Fruit fly (Drosophila melanogaster) whole organism, pupa: ENCODE results near the gene Qsox3.

ENCODE experiments used
- CG10348 ChIP-seq: fragments of 200-800 bp; sonication (Bioruptor generic); IDR thresholded peaks from 2 replicates; pipeline ENCODE4 v1.3.6; 2022; ENCODE audit warnings: missing biosample characterization, missing genetic modification characterization
- CG12605 ChIP-seq: fragments of 200-800 bp; sonication (Bioruptor generic); IDR thresholded peaks from 2 replicates; pipeline ENCODE4 v1.3.6; 2022; ENCODE audit warnings: missing biosample characterization, missing genetic modification characterization
- CG13204 ChIP-seq: fragments of 200-800 bp; sonication (Bioruptor generic); optimal IDR thresholded peaks from 2 replicates; lab custom pipeline; 2018; ENCODE audit warnings: missing biosample characterization, mild to moderate bottlenecking, missing genetic modification characterization, moderate library complexity
- CG14655 ChIP-seq: fragments of 200-800 bp; sonication (Bioruptor generic); optimal IDR thresholded peaks from 3 replicates; lab custom pipeline; 2017; ENCODE audit warnings: mild to moderate bottlenecking, missing biosample characterization, missing genetic modification reagents, missing genetic modification characterization
- CG15710 ChIP-seq: fragments of 200-800 bp; sonication (Bioruptor generic); optimal IDR thresholded peaks from 2 replicates; lab custom pipeline; 2018; ENCODE audit warnings: missing biosample characterization, mild to moderate bottlenecking, missing genetic modification characterization, moderate library complexity
- CG17806 ChIP-seq: fragments of 200-800 bp; sonication (Bioruptor generic); optimal IDR thresholded peaks from 2 replicates; lab custom pipeline; 2018; ENCODE audit warnings: missing biosample characterization, mild to moderate bottlenecking, missing genetic modification characterization, moderate library complexity
- CG32121 ChIP-seq: fragments of 200-800 bp; sonication (Bioruptor generic); IDR thresholded peaks from 2 replicates; pipeline ENCODE4 v1.3.6; 2022; ENCODE audit warnings: missing biosample characterization, missing genetic modification characterization
- CG34367 ChIP-seq: fragments of 200-800 bp; sonication (Bioruptor generic); optimal IDR thresholded peaks from 2 replicates; lab custom pipeline; 2018; ENCODE audit warnings: missing biosample characterization, mild to moderate bottlenecking, missing genetic modification characterization
- CG4496 ChIP-seq: fragments of 200-800 bp; sonication (Bioruptor generic); IDR thresholded peaks from 3 replicates; pipeline ENCODE4 v1.3.6; 2022; ENCODE audit warnings: missing biosample characterization, missing genetic modification characterization
- CG8159 ChIP-seq: fragments of 200-800 bp; sonication (Bioruptor generic); optimal IDR thresholded peaks from 3 replicates; lab custom pipeline; 2018; ENCODE audit warnings: missing biosample characterization, mild to moderate bottlenecking, missing genetic modification characterization, moderate library complexity
- CG8301 ChIP-seq: fragments of 200-800 bp; sonication (Bioruptor generic); optimal IDR thresholded peaks from 2 replicates; lab custom pipeline; 2018; ENCODE audit warnings: missing biosample characterization, mild to moderate bottlenecking, missing genetic modification characterization
- CG9948 ChIP-seq: fragments of 200-800 bp; sonication (Bioruptor generic); optimal IDR thresholded peaks from 2 replicates; lab custom pipeline; 2018; ENCODE audit warnings: missing biosample characterization, mild to moderate bottlenecking, missing genetic modification characterization, moderate library complexity
- D1 ChIP-seq: fragments of 200-800 bp; sonication (Bioruptor generic); optimal IDR thresholded peaks from 2 replicates; lab custom pipeline; 2018; ENCODE audit warnings: missing biosample characterization, mild to moderate bottlenecking, missing genetic modification characterization, moderate library complexity
- EcR ChIP-seq: fragments of 200-800 bp; sonication (Bioruptor generic); optimal IDR thresholded peaks from 3 replicates; lab custom pipeline; 2019; ENCODE audit warnings: missing biosample characterization, missing genetic modification characterization, mild to moderate bottlenecking, moderate library complexity, missing genetic modification reagents
- Ets98B ChIP-seq: fragments of 200-800 bp; sonication (Bioruptor generic); IDR thresholded peaks from 2 replicates; pipeline ENCODE4 v1.3.6; 2022; ENCODE audit warnings: missing biosample characterization, missing genetic modification characterization
- Pif1A ChIP-seq: fragments of 200-800 bp; sonication (Bioruptor generic); optimal IDR thresholded peaks from 3 replicates; lab custom pipeline; 2016; ENCODE audit warnings: missing biosample characterization, missing genetic modification characterization
- Pif1B ChIP-seq: fragments of 200-800 bp; sonication (Bioruptor generic); optimal IDR thresholded peaks from 3 replicates; lab custom pipeline; 2016; ENCODE audit warnings: missing biosample characterization, missing genetic modification characterization
- Snoo ChIP-seq: fragments of 200-800 bp; sonication (Bioruptor generic); optimal IDR thresholded peaks from 3 replicates; lab custom pipeline; 2017; ENCODE audit warnings: missing biosample characterization, mild to moderate bottlenecking, missing genetic modification characterization, inconsistent platforms
- fd96Ca ChIP-seq: fragments of 200-800 bp; sonication (Bioruptor generic); IDR thresholded peaks from 3 replicates; pipeline ENCODE4 v1.3.6; 2022; ENCODE audit warnings: missing biosample characterization, missing genetic modification characterization
- gl ChIP-seq: fragments of 200-800 bp; sonication (Bioruptor generic); optimal IDR thresholded peaks from 2 replicates; lab custom pipeline; 2018; ENCODE audit warnings: missing biosample characterization, mild to moderate bottlenecking, missing genetic modification characterization
- rn ChIP-seq: fragments of 200-800 bp; sonication (Bioruptor generic); IDR thresholded peaks from 2 replicates; pipeline ENCODE4 v1.3.6; 2022; ENCODE audit warnings: missing biosample characterization, missing genetic modification characterization

Gene Qsox3

DNA sequence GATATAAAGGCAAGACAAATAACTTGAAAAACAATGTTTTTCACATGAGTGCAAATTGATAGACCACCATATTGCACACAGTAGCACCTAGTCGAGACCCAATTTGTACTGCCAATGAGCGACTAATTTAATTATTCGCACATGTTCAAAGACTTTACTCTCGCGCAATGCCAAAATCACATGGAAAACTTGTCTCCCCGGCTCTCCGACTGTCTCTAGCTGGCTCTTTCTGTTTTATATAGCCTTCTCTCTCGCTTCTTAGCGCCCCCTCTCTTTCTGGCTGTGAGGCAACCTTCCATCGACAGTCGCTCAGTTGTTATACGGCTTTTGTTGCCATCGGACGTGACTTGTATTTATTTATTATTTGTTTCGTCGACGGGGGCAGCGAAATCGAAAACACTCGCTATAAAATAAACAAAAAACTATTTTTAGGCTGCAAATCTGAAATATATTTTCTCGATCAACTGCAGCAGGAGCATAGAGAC, 36.6 kb upstream of the Qsox3 start, which contains the start of gene CG6656:
TSS of gene CG6656 (plus strand) at position 312 of the 485 bp plus-strand sequence.
- TF ChIP-seq CG32121 (GFP tag; lab: Robert Waterston, UW) (peak; percentile 67), Pif1A (GFP tag; lab: Kevin White, UChicago) (peak; percentile 29), Pif1B (no peak), CG34367 (tag; lab: Kevin White, UChicago) (no peak), Snoo (peak; percentile 47), Ets98B (GFP tag; lab: Robert Waterston, UW) (peak; percentile 81; the same call in 1 of the 2 replicates), CG8159 (tag; lab: Kevin White, UChicago) (peak; percentile 28), CG4496 (GFP tag; lab: Robert Waterston, UW) (peak; percentile 61; the same call in 2 of the 3 replicates), gl (tag; lab: Kevin White, UChicago) (no peak), CG15710 (tag; lab: Kevin White, UChicago) (peak; percentile 11), CG12605 (GFP tag; lab: Robert Waterston, UW) (peak; percentile 74; the same call in 1 of the 2 replicates), CG13204 (peak; percentile 26), CG10348 (no peak), fd96Ca (GFP tag; lab: Robert Waterston, UW) (peak; percentile 45; the same call in 1 of the 3 replicates), EcR (GFP tag; lab: Kevin White, UChicago) (peak; percentile 86)

DNA sequence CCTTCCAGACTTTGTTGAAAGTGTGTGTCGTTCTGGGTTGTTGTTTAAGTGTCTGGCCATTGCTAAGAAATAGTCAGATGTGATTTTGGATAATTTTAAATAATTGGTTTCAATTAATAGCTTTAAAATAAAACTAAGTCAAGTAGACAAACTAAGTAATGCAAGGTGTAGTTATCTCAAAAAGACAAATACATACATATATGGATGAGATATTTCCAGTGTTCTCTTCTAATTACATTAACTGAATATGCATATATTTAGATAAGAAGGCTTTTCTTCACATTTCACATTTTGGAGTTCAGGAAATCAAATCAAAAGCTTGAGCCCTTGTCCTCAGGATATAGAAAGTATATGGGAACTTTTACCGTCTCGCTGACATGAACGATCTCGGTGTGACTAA, 34.0 kb upstream of the Qsox3 start, which contains the start of gene P5CDh2:
TSS of gene P5CDh2 (plus strand) at position 301 of the 400 bp plus-strand sequence.
- TF ChIP-seq CG14655 (GFP tag; lab: Kevin White, UChicago), result no peak
- TF ChIP-seq CG13204, result no peak
- no peak for TF ChIP-seq Snoo
- TF ChIP-seq Ets98B (GFP tag; lab: Robert Waterston, UW), result no peak
- TF ChIP-seq CG9948 (tag; lab: Kevin White, UChicago), result no peak
- no peak for TF ChIP-seq CG17806 (tag; lab: Kevin White, UChicago)
- no peak for TF ChIP-seq CG8159 (tag; lab: Kevin White, UChicago)
- TF ChIP-seq CG4496 (GFP tag; lab: Robert Waterston, UW), result no peak
- TF ChIP-seq EcR (GFP tag; lab: Kevin White, UChicago), result no peak
- no peak for TF ChIP-seq CG10348
- TF ChIP-seq, all 21 proteins: peak for 0

DNA sequence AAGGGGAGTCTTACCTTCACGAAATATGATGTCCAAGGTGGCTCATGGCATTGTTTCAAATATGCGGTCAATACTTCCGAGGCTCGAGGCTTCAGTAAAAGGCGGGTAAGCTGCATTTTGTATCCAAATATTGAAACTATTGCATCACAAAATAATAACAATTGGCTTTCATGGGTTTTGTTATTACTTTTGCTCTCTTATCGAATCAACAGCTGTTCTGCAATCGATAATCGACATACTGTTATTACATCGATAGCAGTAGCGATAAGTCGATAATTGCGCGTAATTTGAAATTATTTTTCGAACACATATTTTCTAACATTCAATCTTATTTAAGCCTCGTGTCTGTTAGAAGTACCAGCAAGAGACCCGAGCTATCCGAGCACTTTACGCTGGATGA, 33.1 kb upstream of the Qsox3 start, which contains the start of gene CG34148:
TSS of gene CG34148 (minus strand) at position 214 of the 400 bp plus-strand sequence.
- TF ChIP-seq Ets98B (GFP tag; lab: Robert Waterston, UW), result no peak
- TF ChIP-seq Pif1A (GFP tag; lab: Kevin White, UChicago), result no peak
- TF ChIP-seq D1 (tag; lab: Kevin White, UChicago), result no peak
- no peak for TF ChIP-seq Pif1B
- no peak for TF ChIP-seq CG8159 (tag; lab: Kevin White, UChicago)
- TF ChIP-seq fd96Ca (GFP tag; lab: Robert Waterston, UW), result no peak
- TF ChIP-seq CG13204, result no peak
- no peak for TF ChIP-seq rn (GFP tag; lab: Robert Waterston, UW)
- no peak for TF ChIP-seq CG9948 (tag; lab: Kevin White, UChicago)
- TF ChIP-seq CG17806 (tag; lab: Kevin White, UChicago), result no peak
- no peak for TF ChIP-seq CG32121 (GFP tag; lab: Robert Waterston, UW)
- no peak for TF ChIP-seq CG12605 (GFP tag; lab: Robert Waterston, UW)
- no peak for TF ChIP-seq Snoo
- no peak for TF ChIP-seq CG15710 (tag; lab: Kevin White, UChicago)
- no peak for TF ChIP-seq gl (tag; lab: Kevin White, UChicago)
- TF ChIP-seq CG10348, result no peak
- no peak for TF ChIP-seq CG14655 (GFP tag; lab: Kevin White, UChicago)
- TF ChIP-seq, all 21 proteins: peak for 0

DNA sequence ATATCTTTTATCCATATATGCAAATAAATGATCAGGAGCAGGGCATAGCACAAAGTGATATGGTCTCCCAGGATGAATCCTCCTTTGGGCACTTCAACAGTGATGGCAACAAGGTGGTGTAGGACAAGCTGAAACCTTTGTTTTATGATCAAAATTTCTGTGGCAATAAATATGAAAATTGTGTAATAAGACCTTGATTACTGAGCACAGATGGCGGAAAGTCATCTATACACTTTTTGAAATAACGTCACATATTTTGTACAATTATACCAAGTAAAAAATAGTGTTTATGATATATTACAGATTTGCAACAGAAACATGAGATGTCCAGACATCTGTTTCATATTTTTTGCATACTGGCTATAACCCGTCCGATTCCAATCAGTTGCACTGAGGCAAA, 31.1 kb upstream of the Qsox3 start, which contains the start of gene CG31465:
TSS of gene CG31465 (plus strand) at position 301 of the 400 bp plus-strand sequence.
- no peak for TF ChIP-seq CG4496 (GFP tag; lab: Robert Waterston, UW)
- TF ChIP-seq CG8159 (tag; lab: Kevin White, UChicago), result no peak
- no peak for TF ChIP-seq CG34367 (tag; lab: Kevin White, UChicago)
- no peak for TF ChIP-seq D1 (tag; lab: Kevin White, UChicago)
- no peak for TF ChIP-seq fd96Ca (GFP tag; lab: Robert Waterston, UW)
- no peak for TF ChIP-seq CG32121 (GFP tag; lab: Robert Waterston, UW)
- no peak for TF ChIP-seq CG10348
- TF ChIP-seq Ets98B (GFP tag; lab: Robert Waterston, UW), result no peak
- no peak for TF ChIP-seq CG8301 (tag; lab: Kevin White, UChicago)
- TF ChIP-seq gl (tag; lab: Kevin White, UChicago), result no peak
- TF ChIP-seq Pif1B, result no peak
- TF ChIP-seq EcR (GFP tag; lab: Kevin White, UChicago), result no peak
- no peak for TF ChIP-seq CG14655 (GFP tag; lab: Kevin White, UChicago)
- TF ChIP-seq CG17806 (tag; lab: Kevin White, UChicago), result no peak
- TF ChIP-seq CG9948 (tag; lab: Kevin White, UChicago), result no peak
- TF ChIP-seq CG13204, result no peak

DNA sequence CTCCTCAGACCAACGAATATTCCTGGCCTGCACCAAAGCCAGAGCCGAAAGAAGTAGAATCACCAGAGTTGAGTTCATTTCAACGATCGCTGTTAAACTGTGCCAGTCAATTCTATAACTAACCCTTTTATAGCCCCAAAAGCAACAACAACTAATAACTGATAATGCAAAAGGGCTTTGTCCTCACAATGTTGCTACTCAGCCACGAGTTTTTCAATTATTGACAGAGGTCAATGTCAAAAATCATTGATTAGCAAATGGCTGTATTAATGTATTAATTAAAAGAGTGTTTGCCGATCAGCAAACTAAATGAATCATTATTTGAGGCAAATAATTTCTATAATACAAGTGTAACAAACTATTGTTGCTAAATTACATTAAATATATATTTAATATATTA, 27.3 kb upstream of the Qsox3 start, which contains the start of gene fit:
TSS of gene fit (minus strand) at position 101 of the 400 bp plus-strand sequence.
- TF ChIP-seq fd96Ca (GFP tag; lab: Robert Waterston, UW) (no peak), CG13204 (no peak), CG32121 (GFP tag; lab: Robert Waterston, UW) (no peak), CG17806 (tag; lab: Kevin White, UChicago) (no peak)

DNA sequence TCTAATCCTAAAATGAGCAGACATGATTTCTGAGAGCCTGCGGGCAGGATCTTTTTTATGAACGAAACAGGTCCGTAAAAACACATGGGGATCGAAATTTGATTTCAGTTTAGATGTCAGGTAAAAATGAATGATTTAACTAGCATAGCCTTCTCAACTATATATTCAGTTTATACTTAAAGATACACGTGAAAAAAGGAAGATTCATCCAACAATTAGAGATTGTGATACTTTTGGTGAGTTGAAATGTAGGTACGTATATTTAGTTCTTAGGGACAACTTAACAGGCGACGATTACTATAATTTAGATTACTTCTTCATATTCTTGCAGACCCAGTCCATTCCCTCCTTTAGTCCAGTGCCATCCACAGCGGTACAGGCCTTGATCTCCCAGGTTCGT, 26.2 kb upstream of the Qsox3 start, which contains the start of gene CG17819:
TSS of gene CG17819 (minus strand) at position 101 of the 400 bp plus-strand sequence.
- TF ChIP-seq CG4496 (GFP tag; lab: Robert Waterston, UW), result no peak
- TF ChIP-seq CG17806 (tag; lab: Kevin White, UChicago), result no peak
- no peak for TF ChIP-seq fd96Ca (GFP tag; lab: Robert Waterston, UW)
- no peak for TF ChIP-seq Pif1B
- no peak for TF ChIP-seq CG15710 (tag; lab: Kevin White, UChicago)
- TF ChIP-seq CG14655 (GFP tag; lab: Kevin White, UChicago), result no peak
- no peak for TF ChIP-seq rn (GFP tag; lab: Robert Waterston, UW)
- no peak for TF ChIP-seq CG13204
- no peak for TF ChIP-seq Ets98B (GFP tag; lab: Robert Waterston, UW)
- TF ChIP-seq D1 (tag; lab: Kevin White, UChicago), result no peak
- TF ChIP-seq CG10348, result no peak
- TF ChIP-seq CG8159 (tag; lab: Kevin White, UChicago), result no peak
- no peak for TF ChIP-seq CG32121 (GFP tag; lab: Robert Waterston, UW)
- TF ChIP-seq EcR (GFP tag; lab: Kevin White, UChicago), result no peak
